Worm (Caenorhabditis elegans): Measurements from ENCODE around the gene ceh-39.

DNA sequence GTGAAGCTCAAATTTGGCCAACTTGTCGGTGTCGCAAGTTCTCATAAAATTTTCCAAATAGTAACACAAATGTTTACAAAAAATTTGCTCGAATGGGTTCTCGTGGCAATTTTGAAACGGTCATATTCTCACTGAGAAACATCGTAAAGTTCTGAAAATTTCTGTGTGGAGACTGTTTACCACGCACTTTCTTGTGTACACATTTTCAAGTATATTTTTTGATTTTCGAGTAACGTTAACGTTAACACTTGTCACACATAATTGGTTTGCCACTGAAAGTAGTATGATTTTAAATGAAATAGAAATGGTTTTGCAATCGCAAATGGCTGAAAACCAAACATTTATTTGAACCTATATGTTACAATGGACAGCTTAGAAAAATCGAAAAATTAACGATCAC, 34.8 kb upstream of the ceh-39 start:
- no peak for TF ChIP-seq ztf-23 (GFP tag; IDR thresholded peaks at IDR 0.05)
- no peak for TF ChIP-seq T22C8.4 (GFP tag; IDR thresholded peaks at IDR 0.05)
- TF ChIP-seq flt-1 (GFP tag; IDR thresholded peaks at IDR 0.05), result no peak
- no peak for TF ChIP-seq ref-1 (GFP tag; conservative IDR thresholded peaks at IDR 0.05)

Data from whole organism, midembryonic.